Fruit fly (Drosophila melanogaster) whole organism, prepupa: Measurements from ENCODE around the gene Tsp97E.
A peak's percentile ranks its signal among the peaks of the same experiment; 100 is the strongest.

ENCODE experiments used
- Blimp-1 ChIP-seq: fragments of 200-800 bp; sonication (Bioruptor generic); optimal IDR thresholded peaks from 3 replicates; lab custom pipeline; 2017; ENCODE audit warnings: missing biosample characterization, missing genetic modification characterization, mild to moderate bottlenecking, moderate library complexity, missing genetic modification reagents
- CG11294 ChIP-seq: fragments of 200-800 bp; sonication (Bioruptor generic); IDR thresholded peaks from 2 replicates; pipeline ENCODE4 v1.3.6; 2022; ENCODE audit warnings: missing biosample characterization, missing genetic modification characterization
- CG11762 ChIP-seq: fragments of 200-800 bp; sonication (Bioruptor generic); optimal IDR thresholded peaks from 3 replicates; lab custom pipeline; 2016; ENCODE audit warnings: missing biosample characterization, missing genetic modification characterization; ENCODE audit not compliant: insufficient read depth
- CG11902 ChIP-seq: fragments of 200-800 bp; sonication (Bioruptor generic); optimal IDR thresholded peaks from 3 replicates; lab custom pipeline; 2016; ENCODE audit warnings: missing biosample characterization, missing genetic modification characterization
- CG15336 ChIP-seq: fragments of 200-800 bp; sonication (Bioruptor generic); IDR thresholded peaks from 2 replicates; pipeline ENCODE4 v1.3.6; 2022; ENCODE audit warnings: missing biosample characterization, missing genetic modification characterization
- CG1621 ChIP-seq: fragments of 200-800 bp; sonication (Bioruptor generic); optimal IDR thresholded peaks from 3 replicates; lab custom pipeline; 2018; ENCODE audit warnings: missing biosample characterization, mild to moderate bottlenecking, missing genetic modification characterization
- CG16779 ChIP-seq: fragments of 200-800 bp; sonication (Bioruptor generic); optimal IDR thresholded peaks from 3 replicates; lab custom pipeline; 2017; ENCODE audit warnings: missing biosample characterization, mild to moderate bottlenecking, missing genetic modification characterization
- CG3032 ChIP-seq: fragments of 200-800 bp; optimal IDR thresholded peaks from 2 replicates; lab custom pipeline; 2019; ENCODE audit warnings: missing biosample characterization, mild to moderate bottlenecking, missing genetic modification characterization, moderate library complexity
- CG32006 ChIP-seq: fragments of 200-800 bp; sonication (Bioruptor generic); optimal IDR thresholded peaks from 3 replicates; lab custom pipeline; 2017; ENCODE audit warnings: missing biosample characterization, mild to moderate bottlenecking, missing genetic modification characterization
- CG34406 ChIP-seq: fragments of 200-800 bp; sonication (Bioruptor generic); optimal IDR thresholded peaks from 3 replicates; lab custom pipeline; 2016; ENCODE audit warnings: missing biosample characterization, missing genetic modification characterization
- CG4318 ChIP-seq: fragments of 200-800 bp; sonication (Bioruptor generic); optimal IDR thresholded peaks from 3 replicates; lab custom pipeline; 2017; ENCODE audit warnings: missing biosample characterization, mild to moderate bottlenecking, missing genetic modification characterization
- CG6163 ChIP-seq: fragments of 200-800 bp; sonication (Bioruptor generic); IDR thresholded peaks from 3 replicates; pipeline ENCODE4 v1.3.6; 2022; ENCODE audit warnings: missing biosample characterization, missing genetic modification characterization
- CG6276 ChIP-seq: fragments of 200-800 bp; sonication (Bioruptor generic); optimal IDR thresholded peaks from 2 replicates; lab custom pipeline; 2017; ENCODE audit warnings: missing biosample characterization, mild to moderate bottlenecking, missing genetic modification characterization
- CG6792 ChIP-seq: fragments of 200-800 bp; sonication (Bioruptor generic); optimal IDR thresholded peaks from 3 replicates; lab custom pipeline; 2016; ENCODE audit warnings: missing biosample characterization, missing genetic modification characterization
- CG6808 ChIP-seq: fragments of 200-800 bp; sonication (Bioruptor generic); optimal IDR thresholded peaks from 3 replicates; lab custom pipeline; 2017; ENCODE audit warnings: missing biosample characterization, missing genetic modification characterization, mild to moderate bottlenecking, moderate library complexity, missing genetic modification reagents
- CG7368 ChIP-seq: fragments of 200-800 bp; sonication (Bioruptor generic); optimal IDR thresholded peaks from 3 replicates; lab custom pipeline; 2016; ENCODE audit warnings: missing biosample characterization, missing genetic modification characterization
- CG8119 ChIP-seq: fragments of 200-800 bp; sonication (Bioruptor generic); IDR thresholded peaks from 3 replicates; pipeline ENCODE4 v1.3.6; 2022; ENCODE audit warnings: missing biosample characterization, missing genetic modification characterization
- CG8319 ChIP-seq: fragments of 200-800 bp; sonication (Bioruptor generic); optimal IDR thresholded peaks from 3 replicates; lab custom pipeline; 2016; ENCODE audit warnings: missing biosample characterization, missing genetic modification characterization
- CG8632 ChIP-seq: fragments of 200-800 bp; sonication (Bioruptor generic); optimal IDR thresholded peaks from 3 replicates; lab custom pipeline; 2016; ENCODE audit warnings: missing biosample characterization, missing genetic modification characterization
- CG9139 ChIP-seq: fragments of 200-800 bp; sonication (Bioruptor generic); optimal IDR thresholded peaks from 3 replicates; lab custom pipeline; 2017; ENCODE audit warnings: missing biosample characterization, mild to moderate bottlenecking, missing genetic modification characterization
- Eip78C ChIP-seq: fragments of 200-800 bp; sonication (Bioruptor generic); peaks from one replicate; lab custom pipeline; 2016; ENCODE audit warnings: missing biosample characterization, missing genetic modification characterization
- Ets21C ChIP-seq: fragments of 200-800 bp; sonication (Bioruptor generic); optimal IDR thresholded peaks from 3 replicates; lab custom pipeline; 2016; ENCODE audit warnings: missing biosample characterization, missing genetic modification characterization
- Ets96B ChIP-seq: fragments of 200-800 bp; optimal IDR thresholded peaks from 2 replicates; lab custom pipeline; 2019; ENCODE audit warnings: missing biosample characterization, mild to moderate bottlenecking, missing genetic modification characterization, moderate library complexity
- Gug ChIP-seq: fragments of 200-800 bp; sonication (Bioruptor generic); IDR thresholded peaks from 2 replicates; pipeline ENCODE4 v1.3.6; 2022; ENCODE audit warnings: missing biosample characterization, missing genetic modification characterization
- Hr4 ChIP-seq: fragments of 200-800 bp; sonication (Bioruptor generic); optimal IDR thresholded peaks from 3 replicates; lab custom pipeline; 2016; ENCODE audit warnings: missing biosample characterization, missing genetic modification characterization
- Met ChIP-seq: fragments of 200-800 bp; sonication (Bioruptor generic); optimal IDR thresholded peaks from 3 replicates; lab custom pipeline; 2016; ENCODE audit warnings: missing biosample characterization, missing genetic modification characterization
- Smox ChIP-seq: fragments of 200-800 bp; sonication (Bioruptor generic); optimal IDR thresholded peaks from 3 replicates; lab custom pipeline; 2016; ENCODE audit warnings: missing biosample characterization, missing genetic modification characterization
- Sox102F ChIP-seq: fragments of 200-800 bp; sonication (Bioruptor generic); optimal IDR thresholded peaks from 2 replicates; lab custom pipeline; 2016; ENCODE audit warnings: missing biosample characterization, mild to moderate bottlenecking, missing genetic modification characterization
- Sox14 ChIP-seq: fragments of 200-800 bp; sonication (Bioruptor generic); optimal IDR thresholded peaks from 3 replicates; lab custom pipeline; 2016; ENCODE audit warnings: missing biosample characterization, missing genetic modification characterization
- Sox15 ChIP-seq: fragments of 200-800 bp; sonication (Bioruptor generic); optimal IDR thresholded peaks from 3 replicates; lab custom pipeline; 2016; ENCODE audit warnings: missing biosample characterization, missing genetic modification characterization
- achi ChIP-seq: fragments of 200-800 bp; sonication (Bioruptor generic); optimal IDR thresholded peaks from 3 replicates; lab custom pipeline; 2016; ENCODE audit warnings: missing biosample characterization, missing genetic modification characterization
- acj6 ChIP-seq: fragments of 200-800 bp; sonication (Bioruptor generic); optimal IDR thresholded peaks from 3 replicates; lab custom pipeline; 2016; ENCODE audit warnings: missing biosample characterization, missing genetic modification characterization
- esn ChIP-seq: fragments of 200-800 bp; sonication (Bioruptor generic); optimal IDR thresholded peaks from 2 replicates; lab custom pipeline; 2016; ENCODE audit warnings: missing biosample characterization, mild to moderate bottlenecking, missing genetic modification characterization, moderate library complexity
- fd85E ChIP-seq: fragments of 200-800 bp; sonication (Bioruptor generic); optimal IDR thresholded peaks from 3 replicates; lab custom pipeline; 2016; ENCODE audit warnings: missing biosample characterization, missing genetic modification characterization
- fkh ChIP-seq: fragments of 200-800 bp; sonication (Bioruptor generic); optimal IDR thresholded peaks from 3 replicates; lab custom pipeline; 2017; ENCODE audit warnings: missing biosample characterization, mild to moderate bottlenecking, missing genetic modification characterization, moderate library complexity
- net ChIP-seq: fragments of 200-800 bp; sonication (Bioruptor generic); optimal IDR thresholded peaks from 3 replicates; lab custom pipeline; 2016; ENCODE audit warnings: missing biosample characterization, missing genetic modification characterization
- pdm3 ChIP-seq: fragments of 200-800 bp; sonication (Bioruptor generic); optimal IDR thresholded peaks from 3 replicates; lab custom pipeline; 2016; ENCODE audit warnings: missing biosample characterization, missing genetic modification characterization
- salr ChIP-seq, 2 experiments: fragments of 200-800 bp; sonication (Bioruptor generic); optimal IDR thresholded peaks; 3 replicates each; lab custom pipeline; 2016 to 2018; ENCODE audit warnings: missing biosample characterization in 2 of 2, missing genetic modification characterization in 2 of 2, mild to moderate bottlenecking in 1 of 2
- spab ChIP-seq: fragments of 200-800 bp; sonication (Bioruptor generic); optimal IDR thresholded peaks from 2 replicates; lab custom pipeline; 2017; ENCODE audit warnings: missing biosample characterization, mild to moderate bottlenecking, missing genetic modification characterization, missing genetic modification reagents
- ss ChIP-seq, 2 experiments: fragments of 200-800 bp; sonication (Bioruptor generic); optimal IDR thresholded peaks; 2 replicates in 1 of 2; 3 replicates in 1 of 2; lab custom pipeline; 2017 to 2018; ENCODE audit warnings: mild to moderate bottlenecking in 2 of 2, missing biosample characterization in 2 of 2, missing genetic modification characterization in 2 of 2, moderate library complexity in 1 of 2
- svp ChIP-seq: fragments of 200-800 bp; sonication (Bioruptor generic); peaks from one replicate; lab custom pipeline; 2016; ENCODE audit warnings: missing biosample characterization, missing genetic modification characterization
- vri ChIP-seq: fragments of 200-800 bp; sonication (Bioruptor generic); optimal IDR thresholded peaks from 3 replicates; lab custom pipeline; 2016; ENCODE audit warnings: missing biosample characterization, mild to moderate bottlenecking, missing genetic modification characterization

Gene Tsp97E

dm6 chr3R:26968823-26969638 is 4.4 kb upstream of the Tsp97E start (continued):
- TF ChIP-seq svp (GFP tag; lab: Kevin White, UChicago) (peak; percentile 28), net (GFP tag; lab: Kevin White, UChicago) (no peak), CG15336 (GFP tag; lab: Robert Waterston, UW) (peak; percentile 61; the same call in 1 of the 2 replicates), Sox102F (GFP tag; lab: Kevin White, UChicago) (no peak), Ets21C (GFP tag; lab: Kevin White, UChicago) (no peak), CG8119 (GFP tag; lab: Robert Waterston, UW) (peak; percentile 75), vri (peak; percentile 36), Sox14 (GFP tag; lab: Kevin White, UChicago) (no peak), Met (GFP tag; lab: Kevin White, UChicago) (no peak), fd85E (GFP tag; lab: Kevin White, UChicago) (no peak), CG8319 (GFP tag; lab: Kevin White, UChicago) (peak; percentile 3), esn (GFP tag; lab: Kevin White, UChicago) (peak; percentile 37), CG1621 (tag; lab: Kevin White, UChicago) (no peak), pdm3 (GFP tag; lab: Kevin White, UChicago) (no peak), Hr4 (GFP tag; lab: Kevin White, UChicago) (no peak), CG6163 (GFP tag; lab: Robert Waterston, UW) (peak; percentile 65; the same call in 2 of the 3 replicates)

dm6 chr3R:26968313-26968605 is 3.6 kb upstream of the Tsp97E start:
- TF ChIP-seq esn (GFP tag; lab: Kevin White, UChicago) = peak; percentile 25
- no peak for TF ChIP-seq Blimp-1 (GFP tag; lab: Kevin White, UChicago)
- TF ChIP-seq Ets96B (tag; lab: Kevin White, UChicago) = no peak
- peak; percentile 23 for TF ChIP-seq acj6 (GFP tag; lab: Kevin White, UChicago)
- no peak for TF ChIP-seq fkh (GFP tag; lab: Kevin White, UChicago)
- no peak for TF ChIP-seq CG8632 (GFP tag; lab: Kevin White, UChicago)
- no peak for TF ChIP-seq CG11902
- no peak for TF ChIP-seq CG16779 (tag; lab: Kevin White, UChicago)
- TF ChIP-seq CG32006 (GFP tag; lab: Kevin White, UChicago) = peak; percentile 26
- peak; percentile 21 for TF ChIP-seq CG34406 (GFP tag; lab: Kevin White, UChicago)
- peak; percentile 71 for TF ChIP-seq svp (GFP tag; lab: Kevin White, UChicago)
- TF ChIP-seq, all 60 proteins: peak for 5

dm6 chr3R:26967587-26968312 is 3.1 kb upstream of the Tsp97E start:
- TF ChIP-seq CG15336 (GFP tag; lab: Robert Waterston, UW) (peak; percentile 60), CG11762 (GFP tag; lab: Kevin White, UChicago) (peak; percentile 20), acj6 (GFP tag; lab: Kevin White, UChicago) (peak; percentile 56), Sox15 (GFP tag; lab: Kevin White, UChicago) (peak; percentile 25), CG6808 (no peak), CG16779 (tag; lab: Kevin White, UChicago) (no peak), ss (GFP tag; optimal IDR thresholded peaks at IDR 0.05; lab: Kevin White, UChicago) (no peak), CG11294 (GFP tag; lab: Robert Waterston, UW) (peak; percentile 35; the same call in 1 of the 2 replicates), CG6792 (GFP tag; lab: Kevin White, UChicago) (peak; percentile 26), vri (no peak), Sox102F (GFP tag; lab: Kevin White, UChicago) (peak; percentile 41), Met (GFP tag; lab: Kevin White, UChicago) (no peak), Ets21C (GFP tag; lab: Kevin White, UChicago) (no peak), CG4318 (GFP tag; lab: Kevin White, UChicago) (peak; percentile 15), salr (GFP tag; optimal IDR thresholded peaks at IDR 0.05; lab: Kevin White, UChicago) (no peak), Ets96B (tag; lab: Kevin White, UChicago) (peak; percentile 1), CG3032 (tag; lab: Kevin White, UChicago) (no peak), spab (GFP tag; lab: Kevin White, UChicago) (no peak), Gug (GFP tag; lab: Robert Waterston, UW) (peak; percentile 47; the same call in 1 of the 2 replicates), Smox (peak; percentile 17), CG7368 (no peak), CG6276 (no peak), CG9139 (GFP tag; lab: Kevin White, UChicago) (peak; percentile 27), esn (GFP tag; lab: Kevin White, UChicago) (peak; percentile 52), net (GFP tag; lab: Kevin White, UChicago) (no peak), achi (GFP tag; lab: Kevin White, UChicago) (peak; percentile 40), Eip78C (peak; percentile 72), CG8632 (GFP tag; lab: Kevin White, UChicago) (peak; percentile 56), CG1621 (tag; lab: Kevin White, UChicago) (no peak), fd85E (GFP tag; lab: Kevin White, UChicago) (no peak)
